Fruit fly (Drosophila melanogaster): ENCODE data around the gene Osi13.

dm6 chr3R:6254438-6254837, 37.1 kb upstream of the Osi13 start:
- TF ChIP-seq CG10366 (GFP tag; IDR thresholded peaks at IDR 0.05) = no peak
- TF ChIP-seq psq (GFP tag; optimal IDR thresholded peaks at IDR 0.05) = no peak
- TF ChIP-seq CG6813 (GFP tag; optimal IDR thresholded peaks at IDR 0.05) = no peak
- TF ChIP-seq Taf1 (GFP tag; IDR thresholded peaks at IDR 0.05) = no peak
- no peak for TF ChIP-seq Mrtf (GFP tag; IDR thresholded peaks at IDR 0.05)

Measured in whole organism, embryonic.